Worm (Caenorhabditis elegans) whole organism, L2 larva: ENCODE measurements around the gene W09C2.9.

Experiments
- F13H6.1 ChIP-seq: sonication (generic microtip); optimal IDR thresholded peaks from 2 replicates; lab custom pipeline; 2016; ENCODE audit warnings: missing genetic modification characterization, missing compliant biosample characterization
- R02D3.7 ChIP-seq: fragments of 150-350 bp; optimal IDR thresholded peaks from 2 replicates; lab custom pipeline; 2014; ENCODE audit warnings: missing biosample characterization, missing genetic modification characterization
- ama-1 ChIP-seq: fragments of 150-350 bp; optimal IDR thresholded peaks from 2 replicates; lab custom pipeline; 2018; ENCODE audit warnings: inconsistent platforms
- ceh-16 ChIP-seq: fragments of 150-350 bp; optimal IDR thresholded peaks from 2 replicates; lab custom pipeline; 2014; ENCODE audit warnings: missing biosample characterization, missing genetic modification characterization
- crh-2 ChIP-seq: sonication (generic microtip); optimal IDR thresholded peaks from 2 replicates; lab custom pipeline; 2017; ENCODE audit warnings: missing biosample characterization, missing genetic modification characterization
- egl-27 ChIP-seq: sonication (generic microtip); optimal IDR thresholded peaks from 3 replicates; lab custom pipeline; 2017; ENCODE audit warnings: missing biosample characterization, missing genetic modification reagents, missing genetic modification characterization
- elt-1 ChIP-seq: fragments of 150-350 bp; optimal IDR thresholded peaks from 2 replicates; lab custom pipeline; 2014; ENCODE audit warnings: missing biosample characterization, missing genetic modification characterization
- elt-3 ChIP-seq: sonication (generic microtip); optimal IDR thresholded peaks from 2 replicates; lab custom pipeline; 2017; ENCODE audit warnings: missing biosample characterization, missing genetic modification characterization
- fos-1 ChIP-seq: fragments of 150-350 bp; optimal IDR thresholded peaks from 2 replicates; lab custom pipeline; 2014; ENCODE audit warnings: missing biosample characterization, missing genetic modification characterization
- gmeb-1 ChIP-seq: fragments of 150-350 bp; optimal IDR thresholded peaks from 2 replicates; lab custom pipeline; 2014; ENCODE audit warnings: missing biosample characterization, missing genetic modification characterization
- lin-11 ChIP-seq: fragments of 150-350 bp; sonication (generic microtip); optimal IDR thresholded peaks from 2 replicates; lab custom pipeline; 2014; ENCODE audit warnings: missing biosample characterization, missing genetic modification characterization, inconsistent platforms, mixed read lengths
- lin-13 ChIP-seq: fragments of 150-350 bp; optimal IDR thresholded peaks from 2 replicates; lab custom pipeline; 2014; ENCODE audit warnings: missing biosample characterization, missing genetic modification reagents, missing genetic modification characterization
- lin-39 ChIP-seq: fragments of 150-350 bp; optimal IDR thresholded peaks from 2 replicates; lab custom pipeline; 2014; ENCODE audit warnings: missing biosample characterization, missing genetic modification reagents, missing genetic modification characterization
- lsy-2 ChIP-seq, 2 experiments: fragments of 150-350 bp in 1 of 2; sonication (generic microtip) in 1 of 2; optimal IDR thresholded peaks; 2 replicates each; lab custom pipeline; 2014 to 2017; ENCODE audit warnings: missing biosample characterization in 2 of 2, missing genetic modification characterization in 2 of 2
- mab-5 ChIP-seq: fragments of 150-350 bp; optimal IDR thresholded peaks from 2 replicates; lab custom pipeline; 2014; ENCODE audit warnings: missing biosample characterization, missing genetic modification characterization
- mbf-1 ChIP-seq: sonication (generic microtip); optimal IDR thresholded peaks from 2 replicates; lab custom pipeline; 2017; ENCODE audit warnings: missing biosample characterization, missing genetic modification characterization
- nhr-10 ChIP-seq: sonication (generic microtip); optimal IDR thresholded peaks from 2 replicates; lab custom pipeline; 2017; ENCODE audit warnings: missing biosample characterization, missing genetic modification characterization
- nhr-11 ChIP-seq: fragments of 150-350 bp; optimal IDR thresholded peaks from 2 replicates; lab custom pipeline; 2014; ENCODE audit warnings: missing biosample characterization, missing genetic modification characterization
- nhr-12 ChIP-seq: fragments of 150-350 bp; optimal IDR thresholded peaks from 2 replicates; lab custom pipeline; 2014; ENCODE audit warnings: missing biosample characterization, missing genetic modification characterization
- nhr-129 ChIP-seq: fragments of 150-350 bp; optimal IDR thresholded peaks from 2 replicates; lab custom pipeline; 2014; ENCODE audit warnings: missing biosample characterization, missing genetic modification characterization
- nhr-21 ChIP-seq: fragments of 150-350 bp; optimal IDR thresholded peaks from 2 replicates; lab custom pipeline; 2014; ENCODE audit warnings: missing biosample characterization, missing genetic modification characterization
- nhr-23 ChIP-seq: fragments of 150-350 bp; optimal IDR thresholded peaks from 2 replicates; lab custom pipeline; 2014; ENCODE audit warnings: missing biosample characterization, missing genetic modification reagents, missing genetic modification characterization
- nhr-237 ChIP-seq: fragments of 150-350 bp; optimal IDR thresholded peaks from 2 replicates; lab custom pipeline; 2014; ENCODE audit warnings: missing biosample characterization, missing genetic modification characterization
- nhr-25 ChIP-seq: fragments of 150-350 bp; sonication (generic microtip); optimal IDR thresholded peaks from 3 replicates; lab custom pipeline; 2014; ENCODE audit warnings: missing biosample characterization, missing genetic modification characterization
- nhr-6 ChIP-seq: fragments of 150-350 bp; optimal IDR thresholded peaks from 2 replicates; lab custom pipeline; 2014; ENCODE audit warnings: missing biosample characterization, missing genetic modification characterization
- nhr-77 ChIP-seq: fragments of 150-350 bp; optimal IDR thresholded peaks from 2 replicates; lab custom pipeline; 2014; ENCODE audit warnings: missing biosample characterization, missing genetic modification characterization
- peb-1 ChIP-seq: fragments of 150-350 bp; optimal IDR thresholded peaks from 2 replicates; lab custom pipeline; 2014; ENCODE audit warnings: missing biosample characterization, missing genetic modification characterization
- sem-4 ChIP-seq: fragments of 150-350 bp; optimal IDR thresholded peaks from 2 replicates; lab custom pipeline; 2014; ENCODE audit warnings: missing biosample characterization, missing genetic modification reagents, missing genetic modification characterization
- skn-1 ChIP-seq: sonication (generic microtip); optimal IDR thresholded peaks from 2 replicates; lab custom pipeline; 2017; ENCODE audit warnings: missing biosample characterization, missing genetic modification characterization
- sma-3 ChIP-seq: sonication (generic microtip); optimal IDR thresholded peaks from 2 replicates; lab custom pipeline; 2016; ENCODE audit warnings: missing genetic modification reagents, missing genetic modification characterization, missing compliant biosample characterization
- sma-9 ChIP-seq, 2 experiments: fragments of 150-350 bp in 1 of 2; sonication (generic microtip) in 1 of 2; optimal IDR thresholded peaks; 2 replicates each; lab custom pipeline; 2014 to 2016; ENCODE audit warnings: missing genetic modification characterization in 2 of 2, mild to moderate bottlenecking in 1 of 2, missing biosample characterization in 1 of 2, missing compliant biosample characterization in 1 of 2, missing genetic modification reagents in 1 of 2, moderate library complexity in 1 of 2
- snpc-4 ChIP-seq: fragments of 150-350 bp; optimal IDR thresholded peaks from 2 replicates; lab custom pipeline; 2014; ENCODE audit warnings: missing biosample characterization, missing genetic modification characterization
- unc-55 ChIP-seq: fragments of 150-350 bp; sonication (generic microtip); optimal IDR thresholded peaks from 3 replicates; lab custom pipeline; 2014; ENCODE audit warnings: missing biosample characterization, missing genetic modification reagents, missing genetic modification characterization
- zag-1 ChIP-seq: fragments of 150-350 bp; optimal IDR thresholded peaks from 2 replicates; lab custom pipeline; 2014; ENCODE audit warnings: missing biosample characterization, missing genetic modification characterization
- ztf-4 ChIP-seq: fragments of 150-350 bp; optimal IDR thresholded peaks from 2 replicates; lab custom pipeline; 2014; ENCODE audit warnings: missing biosample characterization, missing genetic modification characterization

Gene W09C2.9

DNA sequence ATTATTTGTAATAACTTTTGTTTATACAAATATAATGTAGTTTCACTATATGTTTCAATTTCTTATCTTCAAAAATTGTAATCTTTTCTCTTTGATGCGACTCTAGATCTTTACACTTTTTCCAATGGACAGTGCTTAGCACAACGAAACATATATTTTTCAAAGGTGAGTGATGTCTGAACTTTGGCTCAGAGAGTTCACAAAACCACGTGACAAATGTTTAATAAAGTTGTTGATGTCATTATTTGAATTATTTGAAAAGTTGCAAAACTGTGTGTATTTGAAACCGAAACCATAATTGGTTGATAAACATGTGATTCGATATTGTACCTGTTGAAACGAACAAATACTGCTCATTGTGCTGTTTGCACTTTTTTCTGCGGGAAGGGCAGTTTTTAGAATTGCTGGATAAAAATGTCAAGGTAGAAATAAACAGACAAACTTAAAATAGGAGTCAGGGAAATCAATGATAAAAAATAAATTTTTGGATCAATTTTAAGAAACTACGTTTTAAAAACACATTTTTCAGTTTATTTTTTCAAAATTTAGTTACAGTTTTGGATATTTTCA is 45.0 kb upstream of the W09C2.9 start:
- no peak for TF ChIP-seq mbf-1 (tag; lab: Kevin White, UChicago)
- no peak for TF ChIP-seq lin-13 (GFP tag; lab: Kevin White, UChicago)
- TF ChIP-seq nhr-129 (tag; lab: Kevin White, UChicago) = peak; percentile 3
- TF ChIP-seq sem-4 (tag; lab: Kevin White, UChicago) = no peak
- TF ChIP-seq nhr-237 (tag; lab: Kevin White, UChicago) = no peak
- no peak for TF ChIP-seq peb-1 (tag; lab: Kevin White, UChicago)
- TF ChIP-seq skn-1 = no peak
- TF ChIP-seq lsy-2 (tag; optimal IDR thresholded peaks at IDR 0.05; lab: Kevin White, UChicago) = peak in 1 of 2 experiments; percentile 39
- no peak for TF ChIP-seq unc-55 (GFP tag; lab: Kevin White, UChicago)
- TF ChIP-seq gmeb-1 (tag; lab: Kevin White, UChicago) = no peak
- TF ChIP-seq elt-3 (tag; lab: Kevin White, UChicago) = no peak
- no peak for TF ChIP-seq nhr-11 (tag; lab: Kevin White, UChicago)
- no peak for TF ChIP-seq R02D3.7
- peak; percentile 38 for TF ChIP-seq ztf-4 (tag; lab: Kevin White, UChicago)
- TF ChIP-seq sma-9 (GFP tag; optimal IDR thresholded peaks at IDR 0.05; lab: Kevin White, UChicago) = peak; percentile 77
- no peak for TF ChIP-seq sma-9 (tag; optimal IDR thresholded peaks at IDR 0.05; lab: Kevin White, UChicago)
- no peak for TF ChIP-seq nhr-21 (tag; lab: Kevin White, UChicago)
- no peak for TF ChIP-seq egl-27 (tag; lab: Kevin White, UChicago)
- peak; percentile 44 for TF ChIP-seq crh-2
- TF ChIP-seq nhr-25 (tag; lab: Kevin White, UChicago) = no peak
- peak; percentile 59 for TF ChIP-seq F13H6.1 (tag; lab: Kevin White, UChicago)
- TF ChIP-seq elt-1 = no peak
- TF ChIP-seq nhr-12 (tag; lab: Kevin White, UChicago) = no peak
- no peak for TF ChIP-seq zag-1 (tag; lab: Kevin White, UChicago)
- TF ChIP-seq nhr-77 (tag; lab: Kevin White, UChicago) = no peak
- TF ChIP-seq nhr-23 (tag; lab: Kevin White, UChicago) = no peak

DNA sequence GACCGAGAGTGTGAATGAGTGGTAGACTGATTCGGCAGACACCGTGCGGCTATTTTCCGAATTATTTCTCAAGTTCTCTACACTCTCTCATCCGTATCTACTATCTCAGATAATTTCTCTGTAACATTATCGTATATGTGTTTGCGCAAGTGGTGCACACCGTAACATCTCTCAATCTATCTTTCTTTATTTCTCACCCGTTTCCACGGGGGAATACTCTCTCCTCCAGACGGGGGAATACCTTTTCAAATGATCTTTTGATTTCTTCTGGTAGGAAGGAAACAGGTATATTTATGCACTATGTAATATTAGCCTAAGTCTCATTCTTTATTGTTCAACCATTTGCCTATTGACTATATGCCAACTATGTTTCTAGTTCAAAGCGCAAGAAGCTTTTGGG is 43.9 kb upstream of the W09C2.9 start:
- no peak for TF ChIP-seq lin-11 (tag; lab: Kevin White, UChicago)
- no peak for TF ChIP-seq crh-2
- no peak for TF ChIP-seq lin-13 (GFP tag; lab: Kevin White, UChicago)
- peak; percentile 22 for TF ChIP-seq F13H6.1 (tag; lab: Kevin White, UChicago)
- TF ChIP-seq sma-9 (GFP tag; optimal IDR thresholded peaks at IDR 0.05; lab: Kevin White, UChicago) = peak; percentile 90
- no peak for TF ChIP-seq sma-9 (tag; optimal IDR thresholded peaks at IDR 0.05; lab: Kevin White, UChicago)

DNA sequence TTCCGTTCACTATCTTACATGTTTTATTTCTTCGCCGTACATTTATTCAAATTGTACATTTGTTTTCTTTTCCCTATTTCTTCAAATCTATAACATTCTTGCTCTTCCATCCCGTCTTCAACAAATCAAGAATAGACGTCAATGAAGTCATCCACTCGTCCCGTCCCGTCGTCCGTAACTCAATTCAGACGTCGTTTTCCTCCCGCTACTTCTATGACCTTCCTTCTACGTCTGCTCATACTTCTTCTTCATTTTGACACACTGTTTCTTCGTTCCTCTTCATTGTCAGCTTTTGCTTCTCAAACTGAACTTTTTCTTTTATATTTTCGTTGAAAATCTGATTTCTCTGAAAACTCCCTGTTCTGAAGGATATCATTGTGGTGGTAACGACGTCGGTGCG is 36.8 kb upstream of the W09C2.9 start:
- TF ChIP-seq mbf-1 (tag; lab: Kevin White, UChicago) = no peak
- no peak for TF ChIP-seq ceh-16 (tag; lab: Kevin White, UChicago)
- TF ChIP-seq nhr-11 (tag; lab: Kevin White, UChicago) = no peak
- TF ChIP-seq lin-39 (tag; lab: Kevin White, UChicago) = no peak
- no peak for TF ChIP-seq unc-55 (GFP tag; lab: Kevin White, UChicago)
- no peak for TF ChIP-seq peb-1 (tag; lab: Kevin White, UChicago)
- no peak for TF ChIP-seq nhr-6 (tag; lab: Kevin White, UChicago)
- no peak for TF ChIP-seq elt-3 (tag; lab: Kevin White, UChicago)
- TF ChIP-seq nhr-25 (tag; lab: Kevin White, UChicago) = no peak
- no peak for TF ChIP-seq fos-1
- TF ChIP-seq ztf-4 (tag; lab: Kevin White, UChicago) = no peak
- no peak for TF ChIP-seq lin-11 (tag; lab: Kevin White, UChicago)
- TF ChIP-seq gmeb-1 (tag; lab: Kevin White, UChicago) = no peak
- no peak for TF ChIP-seq snpc-4 (tag; lab: Kevin White, UChicago)
- TF ChIP-seq, all 48 proteins: peak for 0

DNA sequence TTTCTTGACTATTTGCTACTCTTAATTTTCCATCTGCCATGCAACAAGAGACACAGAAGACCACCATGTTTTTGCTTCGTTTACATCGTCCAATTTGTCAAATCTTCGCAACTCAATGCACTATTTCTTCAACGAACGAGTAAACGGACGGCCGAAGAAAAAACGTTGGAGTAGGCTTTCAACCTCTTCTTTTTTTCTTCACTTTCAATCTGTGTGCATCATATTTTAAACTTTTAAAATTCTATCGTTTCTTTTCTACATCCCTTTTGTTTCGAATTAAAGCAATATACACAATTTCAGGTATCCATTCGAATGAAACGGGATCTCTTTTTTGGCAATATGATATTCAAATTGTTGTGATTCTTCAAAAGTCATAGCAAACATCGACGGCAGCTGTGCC is 34.6 kb upstream of the W09C2.9 start, which contains the start of gene acc-1:
acc-1 (plus strand) TSS at position 301 of the 400 bp plus-strand sequence.
- TF ChIP-seq sma-3 (no peak), F13H6.1 (tag; lab: Kevin White, UChicago) (no peak), mbf-1 (tag; lab: Kevin White, UChicago) (no peak), elt-3 (tag; lab: Kevin White, UChicago) (no peak), mab-5 (tag; lab: Kevin White, UChicago) (no peak), nhr-25 (tag; lab: Kevin White, UChicago) (no peak), elt-1 (no peak), nhr-6 (tag; lab: Kevin White, UChicago) (no peak), ama-1 (no peak), nhr-10 (tag; lab: Kevin White, UChicago) (no peak), peb-1 (tag; lab: Kevin White, UChicago) (no peak)
